Fruit fly (Drosophila melanogaster): ENCODE results near the gene CG9701.

dm6 chr3L:16751487-16752054, 18.2 kb downstream of the CG9701 start:
- TF ChIP-seq Myc (optimal IDR thresholded peaks at IDR 0.05) (no peak), insv (optimal IDR thresholded peaks at IDR 0.05) (no peak), psq (optimal IDR thresholded peaks at IDR 0.05) (no peak), ttk (optimal IDR thresholded peaks at IDR 0.05) (no peak), Sin3A (optimal IDR thresholded peaks at IDR 0.05) (no peak), h (optimal IDR thresholded peaks at IDR 0.05) (no peak)

All from Kc167 (cell line).